Worm (Caenorhabditis elegans) whole organism, L3 larva: Measurements from ENCODE around the gene hrg-5.

Source experiments
- egl-27 ChIP-seq: sonication (generic microtip); optimal IDR thresholded peaks from 4 replicates; lab custom pipeline; 2017; ENCODE audit warnings: missing biosample characterization, missing genetic modification reagents, missing genetic modification characterization
- elt-1 ChIP-seq: fragments of 150-350 bp; optimal IDR thresholded peaks from 2 replicates; lab custom pipeline; 2014; ENCODE audit warnings: missing biosample characterization, missing genetic modification characterization
- elt-3 ChIP-seq, 3 experiments: fragments of 150-350 bp in 1 of 3; sonication (generic microtip) in 2 of 3; optimal IDR thresholded peaks; 2 replicates in 2 of 3; 4 replicates in 1 of 3; lab custom pipeline; 2014 to 2017; ENCODE audit warnings: missing biosample characterization in 3 of 3, missing genetic modification characterization in 3 of 3
- mdl-1 ChIP-seq: fragments of 150-350 bp; optimal IDR thresholded peaks from 2 replicates; lab custom pipeline; 2014; ENCODE audit warnings: missing biosample characterization, missing genetic modification characterization
- nhr-11 ChIP-seq: fragments of 150-350 bp; optimal IDR thresholded peaks from 2 replicates; lab custom pipeline; 2014; ENCODE audit warnings: missing biosample characterization, missing genetic modification characterization
- nhr-237 ChIP-seq: fragments of 150-350 bp; optimal IDR thresholded peaks from 2 replicates; lab custom pipeline; 2014; ENCODE audit warnings: missing biosample characterization, missing genetic modification characterization
- nhr-76 ChIP-seq: fragments of 150-350 bp; sonication (generic microtip); optimal IDR thresholded peaks from 5 replicates; lab custom pipeline; 2014; ENCODE audit warnings: missing biosample characterization, missing genetic modification characterization
- pha-4 ChIP-seq: fragments of 150-350 bp; optimal IDR thresholded peaks from 2 replicates; lab custom pipeline; 2014; ENCODE audit warnings: missing biosample characterization, missing genetic modification reagents, missing genetic modification characterization
- unc-62 ChIP-seq: fragments of 150-350 bp; sonication (generic microtip); optimal IDR thresholded peaks from 4 replicates; lab custom pipeline; 2014; ENCODE audit warnings: missing biosample characterization, missing genetic modification reagents, missing genetic modification characterization

- no peak for TF ChIP-seq pha-4 (tag; lab: Kevin White, UChicago)
- TF ChIP-seq egl-27 (tag; lab: Kevin White, UChicago), result no peak
- TF ChIP-seq elt-1 (tag; lab: Kevin White, UChicago), result no peak
- no peak for TF ChIP-seq nhr-76 (tag; lab: Kevin White, UChicago)
- TF ChIP-seq mdl-1 (tag; lab: Kevin White, UChicago), result no peak
- no peak for TF ChIP-seq nhr-11
- no peak for TF ChIP-seq unc-62
- no peak for TF ChIP-seq elt-3 (tag; optimal IDR thresholded peaks at IDR 0.05; lab: Kevin White, UChicago)
- no peak for TF ChIP-seq nhr-237 (tag; lab: Kevin White, UChicago)
These were observed 27.6 kb downstream of the hrg-5 start, which contains the start of gene F13H10.9 for ce11 chrIV:11001614-11002013.
